Worm (Caenorhabditis elegans): ENCODE measurements around the gene W08E12.8.

ce11 chrIV:3307463-3307862, 15.3 kb downstream of the W08E12.8 start, which contains the start of gene W08E12.9:
- TF ChIP-seq unc-39 (tag; optimal IDR thresholded peaks at IDR 0.05) = no peak
- TF ChIP-seq ceh-82 (tag; optimal IDR thresholded peaks at IDR 0.05) = no peak
- TF ChIP-seq nhr-237 (tag; optimal IDR thresholded peaks at IDR 0.05) = no peak
- TF ChIP-seq aly-2 (tag; optimal IDR thresholded peaks at IDR 0.05) = no peak
- TF ChIP-seq unc-62 (GFP tag; optimal IDR thresholded peaks at IDR 0.05) = no peak

All from whole organism, L2 larva.